Worm (Caenorhabditis elegans): ENCODE results near the gene Y37D8A.2.

Y37D8A.2 gene

DNA sequence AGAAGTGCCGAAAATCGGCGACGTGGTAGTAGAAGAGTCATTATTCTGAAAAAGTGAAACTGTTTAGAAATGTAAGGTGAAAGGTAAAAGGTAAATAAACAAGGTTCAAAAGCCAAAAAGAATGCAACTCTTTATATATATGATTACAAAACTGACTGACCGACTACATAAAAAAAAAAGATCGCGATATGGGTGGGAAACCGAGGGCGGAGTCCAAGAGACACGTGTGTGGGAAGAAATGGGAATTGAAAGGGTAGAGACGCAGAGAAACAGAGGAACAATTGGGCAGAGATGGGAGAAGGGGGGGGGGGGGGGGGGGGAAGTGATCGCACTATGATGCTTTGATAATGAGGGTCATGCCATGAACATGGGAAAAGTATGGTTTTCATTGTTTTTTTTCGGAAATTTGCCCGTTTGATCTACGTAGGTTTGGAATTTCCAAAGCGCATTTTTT lies 18.9 kb downstream of the Y37D8A.2 start, which contains the start of gene Y37D8A.4:
TSS of gene Y37D8A.4 (minus strand) at position 51 of the 454 bp plus-strand sequence.
- TF ChIP-seq F13C5.2 (tag; optimal IDR thresholded peaks at IDR 0.05) (no peak), pes-1 (GFP tag; IDR thresholded peaks at IDR 0.05) (no peak), tra-4 (tag; optimal IDR thresholded peaks at IDR 0.05) (no peak), hmg-4 (GFP tag; optimal IDR thresholded peaks at IDR 0.05) (no peak)

DNA sequence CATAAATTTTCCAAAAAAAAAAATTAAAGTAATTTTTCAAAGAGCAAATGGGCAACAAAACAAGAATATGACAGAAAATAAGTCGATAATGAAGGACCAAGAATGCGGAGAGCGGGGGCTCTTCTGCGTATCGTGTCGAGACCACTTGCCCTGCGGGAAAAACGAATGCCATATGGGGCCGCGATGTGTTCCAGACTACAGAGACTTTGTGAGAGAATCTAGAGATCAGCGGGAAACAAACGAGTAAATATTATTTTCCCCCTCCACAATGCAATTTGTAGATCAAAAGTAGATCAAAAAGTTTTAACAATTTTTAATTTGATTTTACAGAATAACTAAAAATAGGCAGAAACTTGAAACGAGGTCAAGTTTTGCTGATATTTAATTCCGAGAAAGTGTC lies 20.2 kb downstream of the Y37D8A.2 start:
- TF ChIP-seq sea-1 (GFP tag; conservative IDR thresholded peaks at IDR 0.05) (no peak), flt-1 (GFP tag; IDR thresholded peaks at IDR 0.05) (no peak)

DNA sequence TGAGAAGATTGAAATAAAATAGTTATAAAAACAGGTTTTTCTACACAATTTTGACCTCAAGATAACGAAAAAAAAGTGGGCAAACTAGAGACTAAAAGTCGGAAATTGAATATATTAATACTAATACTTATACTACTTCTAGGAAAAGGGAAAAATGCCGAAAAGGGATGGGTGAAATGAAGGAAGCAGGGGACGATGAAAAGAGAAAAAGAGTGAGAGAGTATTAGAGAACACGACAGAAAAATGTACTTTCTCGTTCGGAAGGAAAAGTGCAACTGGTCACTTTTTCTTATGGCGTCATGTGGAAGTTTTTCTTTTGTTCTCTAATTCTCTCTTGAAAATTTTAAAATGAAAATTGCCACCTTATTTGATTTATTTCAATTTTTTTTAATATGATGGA lies 21.3 kb downstream of the Y37D8A.2 start:
- no peak for TF ChIP-seq tbx-37 (GFP tag; conservative IDR thresholded peaks at IDR 0.05)
- TF ChIP-seq tbx-11 (GFP tag; IDR thresholded peaks at IDR 0.05) = no peak
- TF ChIP-seq ceh-13 (GFP tag; optimal IDR thresholded peaks at IDR 0.05) = no peak
- no peak for TF ChIP-seq scrt-1 (GFP tag; IDR thresholded peaks at IDR 0.05)
- no peak for TF ChIP-seq tra-4 (tag; optimal IDR thresholded peaks at IDR 0.05)
- TF ChIP-seq aly-1 (tag; optimal IDR thresholded peaks at IDR 0.05) = no peak
- no peak for TF ChIP-seq sea-1 (GFP tag; conservative IDR thresholded peaks at IDR 0.05)
- TF ChIP-seq flt-1 (GFP tag; IDR thresholded peaks at IDR 0.05) = no peak

DNA sequence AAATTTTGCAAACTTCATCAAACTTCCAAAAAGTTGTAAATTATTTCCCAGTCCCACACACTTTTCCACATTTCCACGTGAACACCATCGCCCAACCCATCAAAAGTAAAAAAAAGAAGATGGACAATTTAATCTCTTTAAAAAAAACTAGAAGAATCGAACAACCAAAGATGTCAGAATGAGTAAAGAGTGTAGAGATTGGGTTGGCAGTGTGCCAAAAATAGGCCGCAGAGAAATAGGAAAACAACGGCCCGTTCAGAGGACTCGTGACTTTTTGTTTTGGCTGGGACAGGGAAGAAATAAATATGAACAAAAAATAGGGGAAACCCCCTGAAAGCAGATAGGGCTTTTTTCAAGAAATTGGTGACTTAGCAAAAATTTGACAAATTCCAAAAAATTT lies 22.9 kb downstream of the Y37D8A.2 start:
- TF ChIP-seq ceh-13 (GFP tag; optimal IDR thresholded peaks at IDR 0.05) (no peak), aly-1 (tag; optimal IDR thresholded peaks at IDR 0.05) (no peak), pes-1 (GFP tag; IDR thresholded peaks at IDR 0.05) (no peak), tra-4 (tag; optimal IDR thresholded peaks at IDR 0.05) (no peak), B0310.2 (tag; optimal IDR thresholded peaks at IDR 0.05) (no peak), ceh-36 (tag; optimal IDR thresholded peaks at IDR 0.05) (no peak), tbx-11 (GFP tag; IDR thresholded peaks at IDR 0.05) (no peak), sea-1 (GFP tag; conservative IDR thresholded peaks at IDR 0.05) (no peak), ets-7 (tag; optimal IDR thresholded peaks at IDR 0.05) (no peak), hnd-1 (tag; optimal IDR thresholded peaks at IDR 0.05) (no peak)

DNA sequence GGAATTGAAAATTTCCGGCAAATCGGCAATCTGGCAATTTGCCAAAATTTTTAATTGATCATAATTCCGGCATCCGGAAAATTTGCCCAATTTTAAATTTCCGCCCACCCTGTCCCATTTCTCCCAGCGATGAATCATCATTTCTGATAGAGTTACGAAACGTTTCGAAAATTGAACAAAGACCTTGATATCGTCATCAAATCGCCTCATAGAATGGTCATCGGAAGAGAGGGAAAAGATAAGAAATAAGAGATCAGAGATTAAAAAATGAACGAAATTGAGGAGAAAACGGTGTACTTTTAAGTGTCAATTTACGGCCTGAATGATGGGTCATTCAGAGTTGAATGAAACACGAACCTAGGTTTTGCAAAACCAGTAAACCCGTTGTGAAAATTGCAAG lies 27.6 kb downstream of the Y37D8A.2 start:
- TF ChIP-seq tra-4 (tag; optimal IDR thresholded peaks at IDR 0.05) (no peak), hnd-1 (tag; optimal IDR thresholded peaks at IDR 0.05) (no peak), F13C5.2 (tag; optimal IDR thresholded peaks at IDR 0.05) (no peak), ceh-36 (tag; optimal IDR thresholded peaks at IDR 0.05) (no peak), ets-7 (tag; optimal IDR thresholded peaks at IDR 0.05) (no peak), flt-1 (GFP tag; IDR thresholded peaks at IDR 0.05) (no peak), ama-1 (optimal IDR thresholded peaks at IDR 0.05) (no peak), hmg-4 (GFP tag; optimal IDR thresholded peaks at IDR 0.05) (no peak), tbx-37 (GFP tag; conservative IDR thresholded peaks at IDR 0.05) (no peak), aly-1 (tag; optimal IDR thresholded peaks at IDR 0.05) (no peak), pes-1 (GFP tag; IDR thresholded peaks at IDR 0.05) (no peak), hmbx-1 (tag; optimal IDR thresholded peaks at IDR 0.05) (no peak), tbx-11 (GFP tag; IDR thresholded peaks at IDR 0.05) (no peak), B0310.2 (tag; optimal IDR thresholded peaks at IDR 0.05) (no peak), scrt-1 (GFP tag; IDR thresholded peaks at IDR 0.05) (no peak), sea-1 (GFP tag; conservative IDR thresholded peaks at IDR 0.05) (no peak), ceh-13 (GFP tag; optimal IDR thresholded peaks at IDR 0.05) (no peak)

DNA sequence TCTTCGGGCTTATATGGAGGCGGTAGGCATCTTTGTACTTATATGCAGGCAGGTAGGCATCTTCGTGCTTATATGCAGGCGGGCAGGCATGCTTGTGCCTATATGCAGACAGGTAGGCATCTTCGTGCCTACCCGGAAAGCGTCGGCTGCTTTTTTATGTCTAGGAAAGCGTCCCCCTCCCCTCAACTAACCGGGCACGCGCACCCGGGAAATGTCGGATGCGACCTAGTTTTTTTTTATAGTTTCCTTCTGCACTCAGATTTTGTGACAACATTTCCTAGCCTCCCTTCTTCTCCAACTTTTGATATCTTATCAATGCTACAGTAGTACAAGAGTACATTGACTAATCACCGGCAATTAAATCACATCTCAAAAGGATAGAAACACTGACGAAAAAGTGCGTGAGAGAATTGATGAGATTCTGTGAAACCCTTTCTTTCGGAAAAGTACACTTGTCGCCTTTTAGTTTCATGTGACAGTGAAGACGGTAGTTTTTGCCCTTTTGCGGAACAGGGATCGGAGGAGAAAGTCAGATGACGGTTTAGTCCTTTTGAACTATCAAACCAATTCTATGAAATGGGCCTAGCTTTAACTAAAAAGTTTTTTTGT lies 29.1 kb downstream of the Y37D8A.2 start:
- TF ChIP-seq pes-1 (GFP tag; IDR thresholded peaks at IDR 0.05) (no peak), hmbx-1 (tag; optimal IDR thresholded peaks at IDR 0.05) (no peak), tbx-37 (GFP tag; conservative IDR thresholded peaks at IDR 0.05) (no peak)

DNA sequence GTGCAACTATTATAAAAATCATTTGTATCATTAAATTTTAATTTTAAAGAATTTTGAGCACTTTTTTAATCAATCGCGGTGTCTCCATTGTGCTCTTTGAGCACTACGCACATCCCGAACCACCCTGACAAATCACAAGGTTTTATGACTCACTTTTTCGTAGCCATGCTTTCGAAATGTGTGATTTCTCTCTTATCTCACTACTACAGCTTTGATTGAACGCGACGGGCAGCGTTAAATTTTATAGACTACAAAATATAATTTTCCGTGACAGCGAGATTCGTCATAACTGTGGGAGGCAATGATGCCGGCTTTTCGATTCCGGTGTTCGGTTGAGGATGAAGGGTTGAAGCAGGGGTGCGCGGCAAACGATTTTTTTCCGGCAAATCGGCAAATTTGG lies 29.7 kb downstream of the Y37D8A.2 start:
- TF ChIP-seq tra-4 (tag; optimal IDR thresholded peaks at IDR 0.05) (no peak), ama-1 (optimal IDR thresholded peaks at IDR 0.05) (no peak), ets-7 (tag; optimal IDR thresholded peaks at IDR 0.05) (no peak), flt-1 (GFP tag; IDR thresholded peaks at IDR 0.05) (no peak), hnd-1 (tag; optimal IDR thresholded peaks at IDR 0.05) (no peak), tbx-37 (GFP tag; conservative IDR thresholded peaks at IDR 0.05) (no peak), hmbx-1 (tag; optimal IDR thresholded peaks at IDR 0.05) (no peak), pes-1 (GFP tag; IDR thresholded peaks at IDR 0.05) (no peak), ceh-13 (GFP tag; optimal IDR thresholded peaks at IDR 0.05) (no peak), aly-1 (tag; optimal IDR thresholded peaks at IDR 0.05) (no peak), sea-1 (GFP tag; conservative IDR thresholded peaks at IDR 0.05) (no peak), scrt-1 (GFP tag; IDR thresholded peaks at IDR 0.05) (no peak), hmg-4 (GFP tag; optimal IDR thresholded peaks at IDR 0.05) (no peak), ceh-36 (tag; optimal IDR thresholded peaks at IDR 0.05) (no peak), tbx-11 (GFP tag; IDR thresholded peaks at IDR 0.05) (no peak), F13C5.2 (tag; optimal IDR thresholded peaks at IDR 0.05) (no peak), B0310.2 (tag; optimal IDR thresholded peaks at IDR 0.05) (no peak)

DNA sequence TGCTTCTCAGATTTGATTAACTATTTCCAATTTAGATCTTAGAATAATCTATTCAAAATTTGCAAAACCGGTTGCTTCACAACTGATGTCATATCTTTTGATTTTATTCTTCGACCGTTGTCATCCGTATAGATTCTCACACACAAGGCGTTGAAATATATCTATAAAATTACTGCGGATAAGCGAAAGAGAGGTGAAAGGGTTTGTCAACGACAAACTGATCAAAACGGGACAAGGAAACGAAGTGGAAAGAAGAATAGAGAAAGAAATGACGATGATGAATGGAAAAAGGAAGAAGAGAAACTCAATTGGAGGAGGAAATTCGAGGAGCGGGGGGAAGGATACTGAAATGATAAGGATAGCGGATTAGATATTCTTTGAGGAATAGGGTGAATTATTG lies 31.0 kb downstream of the Y37D8A.2 start:
- TF ChIP-seq tbx-37 (GFP tag; conservative IDR thresholded peaks at IDR 0.05) (no peak), F13C5.2 (tag; optimal IDR thresholded peaks at IDR 0.05) (no peak), flt-1 (GFP tag; IDR thresholded peaks at IDR 0.05) (no peak), tra-4 (tag; optimal IDR thresholded peaks at IDR 0.05) (no peak)

DNA sequence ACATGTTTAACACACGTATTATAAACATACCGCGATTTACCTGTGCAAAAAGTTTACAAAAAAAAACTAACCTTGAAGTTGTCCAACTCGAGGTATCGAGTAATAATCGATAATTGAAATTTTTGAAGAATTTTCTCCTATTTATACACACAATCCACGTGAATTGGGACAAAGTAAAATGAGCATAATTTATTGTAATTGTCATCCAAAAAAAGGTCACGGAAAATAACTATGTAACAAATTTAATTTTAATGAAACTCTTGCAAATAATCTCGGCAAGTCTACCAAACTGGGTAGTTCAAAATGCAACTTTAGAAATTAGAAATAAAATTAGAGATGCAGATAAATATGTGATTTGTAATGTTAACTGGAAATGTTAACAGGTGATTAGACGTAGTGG lies 35.4 kb downstream of the Y37D8A.2 start, which contains the start of gene Y37D8A.5:
TSS of gene Y37D8A.5 (minus strand) at position 101 of the 400 bp plus-strand sequence.
- no peak for TF ChIP-seq ceh-13 (GFP tag; optimal IDR thresholded peaks at IDR 0.05)
- no peak for TF ChIP-seq tbx-11 (GFP tag; IDR thresholded peaks at IDR 0.05)
- TF ChIP-seq hmg-4 (GFP tag; optimal IDR thresholded peaks at IDR 0.05) = no peak
- no peak for TF ChIP-seq pes-1 (GFP tag; IDR thresholded peaks at IDR 0.05)
- TF ChIP-seq sea-1 (GFP tag; conservative IDR thresholded peaks at IDR 0.05) = no peak
- no peak for TF ChIP-seq F13C5.2 (tag; optimal IDR thresholded peaks at IDR 0.05)
- TF ChIP-seq aly-1 (tag; optimal IDR thresholded peaks at IDR 0.05) = no peak
- TF ChIP-seq ceh-36 (tag; optimal IDR thresholded peaks at IDR 0.05) = no peak
- no peak for TF ChIP-seq tra-4 (tag; optimal IDR thresholded peaks at IDR 0.05)
- TF ChIP-seq tbx-37 (GFP tag; conservative IDR thresholded peaks at IDR 0.05) = no peak
- no peak for TF ChIP-seq ama-1 (optimal IDR thresholded peaks at IDR 0.05)
- TF ChIP-seq B0310.2 (tag; optimal IDR thresholded peaks at IDR 0.05) = no peak
- TF ChIP-seq hnd-1 (tag; optimal IDR thresholded peaks at IDR 0.05) = no peak
- no peak for TF ChIP-seq flt-1 (GFP tag; IDR thresholded peaks at IDR 0.05)
- no peak for TF ChIP-seq scrt-1 (GFP tag; IDR thresholded peaks at IDR 0.05)
- TF ChIP-seq ets-7 (tag; optimal IDR thresholded peaks at IDR 0.05) = no peak
- no peak for TF ChIP-seq hmbx-1 (tag; optimal IDR thresholded peaks at IDR 0.05)

Measured in whole organism, early embryonic.